Fruit fly (Drosophila melanogaster) whole organism, embryonic: ENCODE results near the gene Srp9.

Experiments used
- Asciz ChIP-seq: fragments of 200-800 bp; sonication (Bioruptor generic); optimal IDR thresholded peaks from 2 replicates; lab custom pipeline; 2017; ENCODE audit warnings: missing biosample characterization, mild to moderate bottlenecking, missing genetic modification characterization, missing genetic modification reagents
- Atf3 ChIP-seq: fragments of 200-800 bp; sonication (Bioruptor generic); optimal IDR thresholded peaks from 3 replicates; lab custom pipeline; 2016; ENCODE audit warnings: missing biosample characterization, missing genetic modification characterization
- Atf6 ChIP-seq: fragments of 200-800 bp; sonication (Bioruptor generic); IDR thresholded peaks from 2 replicates; pipeline ENCODE4 v1.3.6; 2022; ENCODE audit warnings: missing biosample characterization, missing genetic modification characterization
- B-H2 ChIP-seq: fragments of 200-800 bp; sonication (Bioruptor generic); optimal IDR thresholded peaks from 2 replicates; lab custom pipeline; 2018; ENCODE audit warnings: missing biosample characterization, mild to moderate bottlenecking, missing genetic modification characterization
- CG10274 ChIP-seq: fragments of 200-800 bp; sonication (Bioruptor generic); optimal IDR thresholded peaks from 3 replicates; lab custom pipeline; 2017; ENCODE audit warnings: missing biosample characterization, mild to moderate bottlenecking, missing genetic modification characterization
- CG10959 ChIP-seq: fragments of 200-800 bp; sonication (Bioruptor generic); IDR thresholded peaks from 2 replicates; pipeline ENCODE4 v1.3.6; 2022; ENCODE audit warnings: missing biosample characterization, missing genetic modification characterization
- CG10979 ChIP-seq: fragments of 200-800 bp; sonication (Bioruptor generic); optimal IDR thresholded peaks from 2 replicates; lab custom pipeline; 2018; ENCODE audit warnings: missing biosample characterization, mild to moderate bottlenecking, missing genetic modification characterization, moderate library complexity
- CG11247 ChIP-seq: fragments of 200-800 bp; sonication (Bioruptor generic); IDR thresholded peaks from 2 replicates; pipeline ENCODE4 v1.3.6; 2022; ENCODE audit warnings: missing biosample characterization, missing genetic modification characterization
- CG11560 ChIP-seq: fragments of 200-800 bp; sonication (Bioruptor generic); IDR thresholded peaks from 3 replicates; pipeline ENCODE4 v1.3.6; 2022; ENCODE audit warnings: missing biosample characterization, missing genetic modification characterization
- CG12942 ChIP-seq: fragments of 200-800 bp; sonication (Bioruptor generic); optimal IDR thresholded peaks from 3 replicates; lab custom pipeline; 2016; ENCODE audit warnings: missing biosample characterization, missing genetic modification characterization
- CG13296 ChIP-seq: fragments of 200-800 bp; sonication (Bioruptor generic); optimal IDR thresholded peaks from 3 replicates; lab custom pipeline; 2018; ENCODE audit warnings: missing biosample characterization, mild to moderate bottlenecking, missing genetic modification characterization
- CG16813 ChIP-seq: fragments of 200-800 bp; sonication (Bioruptor generic); IDR thresholded peaks from 3 replicates; pipeline ENCODE4 v1.3.6; 2022; ENCODE audit warnings: missing biosample characterization, missing genetic modification characterization; ENCODE audit not compliant: partially characterized antibody
- CG17361 ChIP-seq: fragments of 200-800 bp; sonication (Bioruptor generic); IDR thresholded peaks from 3 replicates; pipeline ENCODE4 v1.3.6; 2022; ENCODE audit warnings: missing biosample characterization, missing genetic modification characterization
- CG17829 ChIP-seq: fragments of 200-800 bp; optimal IDR thresholded peaks from 2 replicates; lab custom pipeline; 2019; ENCODE audit warnings: missing biosample characterization, mild to moderate bottlenecking, missing genetic modification characterization, moderate library complexity
- CG1792 ChIP-seq: fragments of 200-800 bp; sonication (Bioruptor generic); optimal IDR thresholded peaks from 2 replicates; lab custom pipeline; 2016; ENCODE audit warnings: missing biosample characterization, missing genetic modification characterization
- CG34422 ChIP-seq: fragments of 200-800 bp; sonication (Bioruptor generic); IDR thresholded peaks from 3 replicates; pipeline ENCODE4 v1.3.6; 2022; ENCODE audit warnings: missing biosample characterization, missing genetic modification characterization
- CG4360 ChIP-seq: fragments of 200-800 bp; sonication (Bioruptor generic); IDR thresholded peaks from 2 replicates; pipeline ENCODE4 v1.3.6; 2022; ENCODE audit warnings: missing biosample characterization, missing genetic modification characterization
- CG4404 ChIP-seq: fragments of 200-800 bp; sonication (Bioruptor generic); IDR thresholded peaks from 2 replicates; pipeline ENCODE4 v1.3.6; 2022; ENCODE audit warnings: missing biosample characterization, missing genetic modification characterization
- CG7357 ChIP-seq: fragments of 200-800 bp; sonication (Bioruptor generic); IDR thresholded peaks from 3 replicates; pipeline ENCODE4 v1.3.6; 2022; ENCODE audit warnings: missing biosample characterization, missing genetic modification characterization
- CG8290 ChIP-seq, 3 experiments: fragments of 200-800 bp; sonication (Bioruptor generic); optimal IDR thresholded peaks; 2 replicates each; lab custom pipeline; 2016 to 2019; ENCODE audit warnings: missing biosample characterization in 3 of 3, missing genetic modification characterization in 3 of 3, mild to moderate bottlenecking in 2 of 3, moderate library complexity in 1 of 3
- CG9932 ChIP-seq: fragments of 200-800 bp; sonication (Bioruptor generic); IDR thresholded peaks from 2 replicates; pipeline ENCODE4 v1.3.6; 2022; ENCODE audit warnings: missing biosample characterization, missing genetic modification characterization
- Dref ChIP-seq: fragments of 200-800 bp; sonication (Bioruptor generic); IDR thresholded peaks from 2 replicates; pipeline ENCODE4 v1.3.6; 2022; ENCODE audit warnings: missing biosample characterization, missing genetic modification characterization
- Eip74EF ChIP-seq, 2 experiments: fragments of 200-800 bp in 1 of 2; fragments of >200 bp in 1 of 2; sonication (Bioruptor generic) in 1 of 2; optimal IDR thresholded peaks; 2 replicates each; lab custom pipeline; 2017 to 2019; ENCODE audit warnings: missing biosample characterization in 2 of 2, missing genetic modification characterization in 2 of 2, mild to moderate bottlenecking in 1 of 2, moderate library complexity in 1 of 2
- Ets97D ChIP-seq: fragments of 200-800 bp; sonication (Bioruptor generic); optimal IDR thresholded peaks from 3 replicates; lab custom pipeline; 2016; ENCODE audit warnings: missing biosample characterization, missing genetic modification characterization
- Fer2 ChIP-seq: fragments of 200-800 bp; sonication (Bioruptor generic); optimal IDR thresholded peaks from 2 replicates; lab custom pipeline; 2018; ENCODE audit warnings: missing biosample characterization, mild to moderate bottlenecking, missing genetic modification characterization, moderate library complexity
- HHEX ChIP-seq: fragments of 200-800 bp; sonication (Bioruptor generic); optimal IDR thresholded peaks from 3 replicates; lab custom pipeline; 2017; ENCODE audit warnings: missing biosample characterization, mild to moderate bottlenecking, missing genetic modification characterization, missing genetic modification reagents
- Hr3 ChIP-seq: fragments of 200-800 bp; sonication (Bioruptor generic); optimal IDR thresholded peaks from 3 replicates; lab custom pipeline; 2016; ENCODE audit warnings: missing biosample characterization, missing genetic modification characterization
- Lpt ChIP-seq: fragments of >200 bp; optimal IDR thresholded peaks from 2 replicates; lab custom pipeline; 2018; ENCODE audit warnings: missing biosample characterization, missing genetic modification characterization
- Med ChIP-seq: fragments of 200-800 bp; sonication (Bioruptor generic); peaks from one replicate; lab custom pipeline; 2016; ENCODE audit warnings: missing biosample characterization, missing genetic modification characterization, mild to moderate bottlenecking, inconsistent platforms, moderate library complexity
- Meics ChIP-seq: fragments of 200-800 bp; sonication (Bioruptor generic); optimal IDR thresholded peaks from 2 replicates; lab custom pipeline; 2017; ENCODE audit warnings: missing biosample characterization, mild to moderate bottlenecking, missing genetic modification characterization
- NC2α ChIP-seq: fragments of 200-800 bp; sonication (Bioruptor generic); optimal IDR thresholded peaks from 2 replicates; lab custom pipeline; 2016; ENCODE audit warnings: missing biosample characterization, missing genetic modification characterization
- Nf-YC ChIP-seq: fragments of 200-800 bp; optimal IDR thresholded peaks from 3 replicates; lab custom pipeline; 2019; ENCODE audit warnings: missing biosample characterization, mild to moderate bottlenecking, missing genetic modification characterization, moderate library complexity
- Six4 ChIP-seq: fragments of 200-800 bp; sonication (Bioruptor generic); optimal IDR thresholded peaks from 2 replicates; lab custom pipeline; 2016; ENCODE audit warnings: missing biosample characterization, missing genetic modification characterization
- ase ChIP-seq: fragments of 200-800 bp; sonication (Bioruptor generic); IDR thresholded peaks from 3 replicates; pipeline ENCODE4 v1.3.6; 2022; ENCODE audit warnings: missing biosample characterization, missing genetic modification characterization
- az2 ChIP-seq: fragments of 200-800 bp; sonication (Bioruptor generic); optimal IDR thresholded peaks from 3 replicates; lab custom pipeline; 2016; ENCODE audit warnings: missing biosample characterization, missing genetic modification characterization
- chinmo ChIP-seq: fragments of 200-800 bp; sonication (Bioruptor generic); IDR thresholded peaks from 4 replicates; pipeline ENCODE4 v1.3.6; 2022; ENCODE audit warnings: missing biosample characterization, missing genetic modification characterization; ENCODE audit not compliant: partially characterized antibody
- crp ChIP-seq, 2 experiments: fragments of 200-800 bp; sonication (Bioruptor generic); optimal IDR thresholded peaks; 2 replicates in 1 of 2; 3 replicates in 1 of 2; lab custom pipeline; 2017; ENCODE audit warnings: missing biosample characterization in 2 of 2, missing genetic modification characterization in 2 of 2, mild to moderate bottlenecking in 1 of 2, moderate library complexity in 1 of 2
- dan ChIP-seq: fragments of 200-800 bp; sonication (Bioruptor generic); IDR thresholded peaks from 2 replicates; pipeline ENCODE4 v1.3.6; 2022; ENCODE audit warnings: missing biosample characterization, missing genetic modification characterization
- dati ChIP-seq: fragments of 200-800 bp; sonication (Bioruptor generic); IDR thresholded peaks from 2 replicates; pipeline ENCODE4 v1.3.6; 2022; ENCODE audit warnings: missing biosample characterization, missing genetic modification characterization
- gsb-n ChIP-seq: fragments of 200-800 bp; sonication (Bioruptor generic); optimal IDR thresholded peaks from 3 replicates; lab custom pipeline; 2018; ENCODE audit warnings: missing biosample characterization, mild to moderate bottlenecking, missing genetic modification characterization
- h ChIP-seq: fragments of >200 bp; optimal IDR thresholded peaks from 2 replicates; lab custom pipeline; 2017
- jumu ChIP-seq: fragments of 200-800 bp; sonication (Bioruptor generic); optimal IDR thresholded peaks from 3 replicates; lab custom pipeline; 2016; ENCODE audit warnings: missing biosample characterization, missing genetic modification characterization
- kah ChIP-seq: fragments of 200-800 bp; sonication (Bioruptor generic); optimal IDR thresholded peaks from 2 replicates; lab custom pipeline; 2018; ENCODE audit warnings: missing biosample characterization, mild to moderate bottlenecking, missing genetic modification characterization
- lola ChIP-seq, 3 experiments: fragments of >200 bp in 2 of 3; fragments of 200-800 bp in 1 of 3; sonication (Bioruptor generic) in 1 of 3; optimal IDR thresholded peaks; 2 replicates each; lab custom pipeline; 2017 to 2019; ENCODE audit warnings: missing biosample characterization in 3 of 3, missing genetic modification characterization in 3 of 3, mild to moderate bottlenecking in 1 of 3, moderate library complexity in 1 of 3
- odd ChIP-seq: fragments of 200-800 bp; sonication (Bioruptor generic); optimal IDR thresholded peaks from 2 replicates; lab custom pipeline; 2017; ENCODE audit warnings: missing biosample characterization, mild to moderate bottlenecking, missing genetic modification characterization
- onecut ChIP-seq: fragments of 200-800 bp; sonication (Bioruptor generic); IDR thresholded peaks from 2 replicates; pipeline ENCODE4 v1.3.6; 2022; ENCODE audit warnings: missing biosample characterization, missing genetic modification characterization
- pho ChIP-seq: fragments of 200-800 bp; sonication (Bioruptor generic); optimal IDR thresholded peaks from 2 replicates; lab custom pipeline; 2016; ENCODE audit warnings: missing biosample characterization, missing genetic modification characterization
- sens-2 ChIP-seq: fragments of 200-800 bp; sonication (Bioruptor generic); IDR thresholded peaks from 2 replicates; pipeline ENCODE4 v1.3.6; 2022; ENCODE audit warnings: missing biosample characterization, missing genetic modification characterization
- sug ChIP-seq: fragments of 200-800 bp; optimal IDR thresholded peaks from 2 replicates; lab custom pipeline; 2019; ENCODE audit warnings: missing biosample characterization, mild to moderate bottlenecking, missing genetic modification characterization, moderate library complexity
- tgo ChIP-seq: fragments of 200-800 bp; sonication (Bioruptor generic); IDR thresholded peaks from 3 replicates; pipeline ENCODE4 v1.3.6; 2022; ENCODE audit warnings: missing biosample characterization, missing genetic modification characterization
- toy ChIP-seq: fragments of 200-800 bp; sonication (Bioruptor generic); IDR thresholded peaks from 2 replicates; pipeline ENCODE4 v1.3.6; 2022; ENCODE audit warnings: missing biosample characterization, missing genetic modification characterization
- zen2 ChIP-seq: fragments of 200-800 bp; sonication (Bioruptor generic); IDR thresholded peaks from 3 replicates; pipeline ENCODE4 v1.3.6; 2022; ENCODE audit warnings: missing biosample characterization, missing genetic modification characterization; ENCODE audit not compliant: partially characterized antibody

Srp9 gene

dm6 chr3L:7952978-7953377 is 16.8 kb downstream of the Srp9 start:
- TF ChIP-seq CG17829 (peak; percentile 45), h (lab: Kevin White, UChicago) (no peak), onecut (no peak), jumu (GFP tag; lab: Kevin White, UChicago) (no peak), Dref (no peak), Meics (GFP tag; lab: Kevin White, UChicago) (no peak), az2 (peak; percentile 21), CG8290 (GFP tag; optimal IDR thresholded peaks at IDR 0.05; lab: Kevin White, UChicago) (no peak), CG8290 (tag; optimal IDR thresholded peaks at IDR 0.05; lab: Kevin White, UChicago) (no peak), sens-2 (no peak), CG34422 (GFP tag; lab: Robert Waterston, UW) (no peak), Six4 (GFP tag; lab: Kevin White, UChicago) (peak; percentile 3), Asciz (peak; percentile 21), odd (GFP tag; lab: Kevin White, UChicago) (no peak), Atf6 (GFP tag; lab: Robert Waterston, UW) (no peak), Ets97D (GFP tag; lab: Kevin White, UChicago) (no peak), dan (GFP tag; lab: Robert Waterston, UW) (no peak), Fer2 (tag; lab: Kevin White, UChicago) (no peak), Atf3 (no peak), CG9932 (GFP tag; lab: Robert Waterston, UW) (no peak), crp (GFP tag; optimal IDR thresholded peaks at IDR 0.05; lab: Kevin White, UChicago) (no peak), CG10274 (GFP tag; lab: Kevin White, UChicago) (no peak), gsb-n (no peak), lola (GFP tag; optimal IDR thresholded peaks at IDR 0.05; lab: Kevin White, UChicago) (peak in 1 of 3 experiments; percentile 65), Lpt (GFP tag; lab: Kevin White, UChicago) (no peak), CG7357 (GFP tag; lab: Robert Waterston, UW) (no peak), sug (tag; lab: Kevin White, UChicago) (no peak), CG4404 (GFP tag; lab: Robert Waterston, UW) (peak; percentile 15; the same call in 1 of the 2 replicates), CG12942 (GFP tag; lab: Kevin White, UChicago) (no peak), Nf-YC (tag; lab: Kevin White, UChicago) (no peak), CG17361 (peak; percentile 81), Med (peak; percentile 51), Hr3 (GFP tag; lab: Kevin White, UChicago) (peak; percentile 6), dati (GFP tag; lab: Robert Waterston, UW) (no peak), toy (GFP tag; lab: Robert Waterston, UW) (no peak), pho (GFP tag; lab: Kevin White, UChicago) (no peak), CG11247 (GFP tag; lab: Robert Waterston, UW) (no peak), HHEX (GFP tag; lab: Kevin White, UChicago) (no peak), kah (GFP tag; lab: Kevin White, UChicago) (no peak), ase (no peak), CG4360 (GFP tag; lab: Robert Waterston, UW) (no peak), NC2α (GFP tag; lab: Kevin White, UChicago) (no peak), Eip74EF (GFP tag; optimal IDR thresholded peaks at IDR 0.05; lab: Kevin White, UChicago) (no peak), CG10959 (GFP tag; lab: Robert Waterston, UW) (no peak), CG16813 (no peak), B-H2 (no peak), CG1792 (no peak), chinmo (GFP tag; lab: Robert Waterston, UW) (no peak), CG13296 (GFP tag; lab: Kevin White, UChicago) (no peak), CG10979 (tag; lab: Kevin White, UChicago) (peak; percentile 69), tgo (GFP tag; lab: Robert Waterston, UW) (no peak), CG11560 (tag; lab: Robert Waterston, UW) (no peak), zen2 (no peak)
